Worm (Caenorhabditis elegans): ENCODE data around the gene R05D3.12.

R05D3.12 gene

ce11 chrIII:8425076-8425475 lies 44.3 kb downstream of the R05D3.12 start (continued):
- TF ChIP-seq F22D6.2 (tag; optimal IDR thresholded peaks at IDR 0.05) (peak; percentile 35), akir-1 (GFP tag; optimal IDR thresholded peaks at IDR 0.05) (no peak), hrde-1 (tag; optimal IDR thresholded peaks at IDR 0.05; ENCODE audit: borderline replicate concordance) (no peak), mes-4 (tag; optimal IDR thresholded peaks at IDR 0.05) (no peak), nfya-1 (tag; optimal IDR thresholded peaks at IDR 0.05; ENCODE audit: borderline replicate concordance, insufficient read depth) (no peak), cebp-1 (GFP tag; IDR thresholded peaks at IDR 0.05) (peak; percentile 67; the same call in 1 of the 2 replicates), cebp-1 (tag; optimal IDR thresholded peaks at IDR 0.05) (peak; percentile 83), nhr-80 (tag; optimal IDR thresholded peaks at IDR 0.05) (peak; percentile 96), chd-7 (tag; optimal IDR thresholded peaks at IDR 0.05) (peak; percentile 20), attf-5 (GFP tag; optimal IDR thresholded peaks at IDR 0.05) (peak; percentile 84), ets-4 (GFP tag; optimal IDR thresholded peaks at IDR 0.05) (peak; percentile 68), repo-1 (tag; optimal IDR thresholded peaks at IDR 0.05) (peak; percentile 46), B0019.2 (GFP tag; conservative IDR thresholded peaks at IDR 0.05) (no peak), lin-35 (GFP tag; optimal IDR thresholded peaks at IDR 0.05) (peak in 1 of 3 experiments; percentile 27), rcor-1 (GFP tag; IDR thresholded peaks at IDR 0.05) (peak; percentile 63), ztf-18 (tag; optimal IDR thresholded peaks at IDR 0.05) (peak; percentile 38), atf-7 (tag; optimal IDR thresholded peaks at IDR 0.05) (peak; percentile 34), tlf-1 (GFP tag; optimal IDR thresholded peaks at IDR 0.05) (no peak), hmg-1.2 (GFP tag; IDR thresholded peaks at IDR 0.05) (peak; percentile 86), lir-1 (GFP tag; conservative IDR thresholded peaks at IDR 0.05) (0 out of 2 replicates have a peak, but pooled peaks have one; percentile 9), sptf-2 (GFP tag; optimal IDR thresholded peaks at IDR 0.05) (no peak), ccch-3 (GFP tag; optimal IDR thresholded peaks at IDR 0.05) (no peak), gei-17 (GFP tag; optimal IDR thresholded peaks at IDR 0.05) (no peak), nhr-120 (GFP tag; IDR thresholded peaks at IDR 0.05) (no peak), dox-1 (GFP tag; IDR thresholded peaks at IDR 0.05) (peak; percentile 83)

ce11 chrIII:8426271-8426670 lies 45.5 kb downstream of the R05D3.12 start, which contains the start of gene cec-1:
TSS of gene cec-1 (plus strand) at chrIII:8426333.
- TF ChIP-seq lin-40 (tag; optimal IDR thresholded peaks at IDR 0.05) (peak; percentile 16), egl-44 (GFP tag; IDR thresholded peaks at IDR 0.05) (no peak)

ce11 chrIII:8429035-8429434 lies 48.3 kb downstream of the R05D3.12 start, which contains the start of gene ZK1236.1:
TSS of gene ZK1236.1 (plus strand) at chrIII:8429297.
- TF ChIP-seq efl-1 (GFP tag; optimal IDR thresholded peaks at IDR 0.05) (no peak), athp-1 (tag; optimal IDR thresholded peaks at IDR 0.05) (no peak), Y56A3A.18 (GFP tag; IDR thresholded peaks at IDR 0.05) (no peak), lsl-1 (GFP tag; optimal IDR thresholded peaks at IDR 0.05) (peak; percentile 59), attf-5 (GFP tag; optimal IDR thresholded peaks at IDR 0.05) (no peak), F33H1.4 (GFP tag; IDR thresholded peaks at IDR 0.05) (peak; percentile 36; the same call in 1 of the 2 replicates), Y53G8AR.9 (GFP tag; conservative IDR thresholded peaks at IDR 0.05) (no peak), zfh-2 (GFP tag; conservative IDR thresholded peaks at IDR 0.05) (no peak), egl-18 (GFP tag; IDR thresholded peaks at IDR 0.05) (no peak), gei-17 (GFP tag; optimal IDR thresholded peaks at IDR 0.05) (no peak), lir-1 (GFP tag; conservative IDR thresholded peaks at IDR 0.05) (no peak), K12H6.12 (tag; optimal IDR thresholded peaks at IDR 0.05) (no peak), Y67H2A.10 (GFP tag; conservative IDR thresholded peaks at IDR 0.05) (no peak), xnd-1 (tag; optimal IDR thresholded peaks at IDR 0.05) (peak; percentile 81), nfya-2 (GFP tag; IDR thresholded peaks at IDR 0.05) (no peak), ama-1 (optimal IDR thresholded peaks at IDR 0.05) (no peak), ama-1 (GFP tag; optimal IDR thresholded peaks at IDR 0.05) (no peak), nhr-90 (tag; optimal IDR thresholded peaks at IDR 0.05) (no peak), fkh-3 (tag; optimal IDR thresholded peaks at IDR 0.05) (no peak), B0336.3 (GFP tag; IDR thresholded peaks at IDR 0.05) (no peak), ets-4 (GFP tag; optimal IDR thresholded peaks at IDR 0.05) (no peak), akir-1 (GFP tag; optimal IDR thresholded peaks at IDR 0.05) (no peak), F23B12.7 (tag; optimal IDR thresholded peaks at IDR 0.05; ENCODE audit: insufficient read depth) (peak; percentile 1), cebp-2 (GFP tag; IDR thresholded peaks at IDR 0.05) (no peak), D2030.7 (GFP tag; IDR thresholded peaks at IDR 0.05) (peak; percentile 44; the same call in 1 of the 2 replicates)
